Fruit fly (Drosophila melanogaster): ENCODE results near the gene CG4880.

CG4880 gene

DNA sequence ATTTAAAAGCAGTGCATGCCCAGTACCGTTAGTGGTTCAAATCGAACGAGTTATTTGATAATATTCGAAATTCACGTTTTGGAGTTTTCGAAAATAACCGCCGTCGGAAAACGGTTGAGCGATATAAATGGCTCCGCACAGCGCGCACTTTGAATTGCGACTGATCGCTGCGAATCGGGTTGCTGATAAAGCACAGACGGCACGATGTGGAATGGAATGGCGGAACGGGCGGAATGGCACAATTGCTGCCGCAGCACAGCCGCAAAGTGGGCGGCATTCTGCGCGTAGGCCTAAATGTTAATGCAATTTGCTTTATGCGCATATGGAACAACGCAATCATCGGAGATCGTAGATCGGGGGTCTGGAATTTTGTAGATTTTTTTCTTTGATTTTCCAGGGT is 11.9 kb upstream of the CG4880 start:
- TF ChIP-seq psq (optimal IDR thresholded peaks at IDR 0.05) (no peak), insv (optimal IDR thresholded peaks at IDR 0.05) (no peak), Sin3A (optimal IDR thresholded peaks at IDR 0.05) (no peak), Myc (optimal IDR thresholded peaks at IDR 0.05) (no peak), ttk (optimal IDR thresholded peaks at IDR 0.05) (no peak), h (optimal IDR thresholded peaks at IDR 0.05) (no peak)

DNA sequence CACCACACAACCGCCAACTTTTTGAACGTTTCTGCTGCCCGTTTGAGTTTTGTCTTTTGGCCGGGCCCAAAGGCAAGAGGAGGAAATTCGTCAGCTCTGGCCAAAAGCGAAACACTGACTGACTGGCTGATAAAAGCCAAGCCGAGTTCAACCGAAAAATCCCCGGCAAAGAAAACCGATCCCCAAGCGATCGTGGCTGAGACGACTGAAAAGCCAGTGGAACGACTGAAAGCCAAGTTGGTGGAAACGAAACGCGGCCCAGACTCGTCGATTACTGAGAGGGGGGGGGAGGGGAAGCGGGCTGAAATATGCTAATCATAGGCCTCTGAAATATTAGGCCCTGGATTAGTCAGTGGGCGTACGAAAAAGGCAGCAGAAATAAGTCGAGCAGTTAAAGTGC is 10.2 kb upstream of the CG4880 start, which contains the start of gene CG13003:
CG13003 (minus strand) TSS at position 120 of the 400 bp plus-strand sequence.
- TF ChIP-seq Myc (optimal IDR thresholded peaks at IDR 0.05) (no peak), h (optimal IDR thresholded peaks at IDR 0.05) (no peak), Sin3A (optimal IDR thresholded peaks at IDR 0.05) (no peak), ttk (optimal IDR thresholded peaks at IDR 0.05) (no peak), insv (optimal IDR thresholded peaks at IDR 0.05) (no peak), psq (optimal IDR thresholded peaks at IDR 0.05) (no peak)

DNA sequence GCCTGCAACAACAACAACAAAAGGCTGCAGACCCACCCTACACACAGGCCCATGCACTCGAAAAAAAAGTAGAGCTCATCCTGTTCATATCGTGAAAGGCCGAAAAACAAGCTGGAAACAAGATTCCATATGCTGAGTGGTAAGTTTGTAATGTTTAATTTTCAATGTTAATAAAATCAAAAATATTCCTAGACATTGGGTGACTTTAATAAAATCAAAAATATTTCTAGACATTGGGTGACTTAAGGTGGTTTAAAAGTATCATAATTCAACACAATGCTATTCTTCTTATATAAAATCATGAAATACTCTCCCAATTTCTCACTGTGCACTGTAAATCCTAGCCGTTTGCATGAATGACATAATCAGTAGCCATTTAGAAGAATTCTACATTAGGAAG is 6.6 kb upstream of the CG4880 start:
- no peak for TF ChIP-seq Sin3A (optimal IDR thresholded peaks at IDR 0.05)
- no peak for TF ChIP-seq h (optimal IDR thresholded peaks at IDR 0.05)
- no peak for TF ChIP-seq psq (optimal IDR thresholded peaks at IDR 0.05)
- TF ChIP-seq Myc (optimal IDR thresholded peaks at IDR 0.05): no peak

DNA sequence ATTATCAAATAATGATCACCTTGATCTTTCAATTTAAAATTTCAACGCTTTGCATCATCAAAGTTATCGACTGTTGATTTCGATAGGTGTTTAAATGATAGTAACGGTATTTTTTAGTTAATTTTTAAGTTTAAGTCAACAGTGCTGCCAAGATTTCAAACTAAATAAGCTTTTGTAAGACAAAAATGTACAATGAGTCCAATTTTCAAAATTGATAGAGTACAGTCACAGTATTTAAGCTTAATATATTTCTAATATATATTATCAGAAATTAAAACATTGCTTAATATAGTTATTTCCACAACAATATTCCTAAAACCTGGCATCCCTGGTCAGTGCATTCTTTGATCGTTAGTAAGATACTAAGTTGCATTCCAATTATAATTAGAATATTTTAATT is 5.6 kb upstream of the CG4880 start, which contains the start of gene CG4872:
CG4872 (plus strand) TSS at position 333 of the 400 bp plus-strand sequence.
- no peak for TF ChIP-seq h (optimal IDR thresholded peaks at IDR 0.05)
- TF ChIP-seq insv (optimal IDR thresholded peaks at IDR 0.05): no peak
- no peak for TF ChIP-seq psq (optimal IDR thresholded peaks at IDR 0.05)
- no peak for TF ChIP-seq ttk (optimal IDR thresholded peaks at IDR 0.05)
- no peak for TF ChIP-seq Sin3A (optimal IDR thresholded peaks at IDR 0.05)
- no peak for TF ChIP-seq Myc (optimal IDR thresholded peaks at IDR 0.05)

DNA sequence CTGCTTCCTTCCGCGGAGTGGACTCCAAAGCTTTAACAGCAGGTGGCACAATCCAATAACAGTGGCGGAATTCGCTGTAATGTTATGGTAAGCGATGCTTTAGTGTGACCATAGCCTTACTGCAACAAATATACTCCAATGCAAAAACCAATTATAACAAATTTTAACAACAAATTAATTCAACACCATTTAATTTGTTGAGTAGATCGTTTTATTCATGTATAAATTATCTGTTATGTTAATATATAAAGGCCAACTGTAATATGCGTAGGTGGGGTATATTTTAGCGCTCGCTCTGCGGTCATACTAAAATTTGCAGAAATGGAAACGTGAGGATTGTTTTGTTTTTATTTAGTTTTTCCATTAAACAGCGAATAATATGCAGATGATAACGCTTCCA is 2.3 kb upstream of the CG4880 start, which contains the start of the genes Nprl2 and Polr3I:
Nprl2 (minus strand) TSS at position 86 of the 400 bp plus-strand sequence.
Polr3I (plus strand) TSS at position 302 of the 400 bp plus-strand sequence.
- TF ChIP-seq insv (optimal IDR thresholded peaks at IDR 0.05): no peak
- TF ChIP-seq Sin3A (optimal IDR thresholded peaks at IDR 0.05): no peak
- no peak for TF ChIP-seq h (optimal IDR thresholded peaks at IDR 0.05)
- TF ChIP-seq ttk (optimal IDR thresholded peaks at IDR 0.05): no peak
- no peak for TF ChIP-seq psq (optimal IDR thresholded peaks at IDR 0.05)
- TF ChIP-seq Myc (optimal IDR thresholded peaks at IDR 0.05): no peak

DNA sequence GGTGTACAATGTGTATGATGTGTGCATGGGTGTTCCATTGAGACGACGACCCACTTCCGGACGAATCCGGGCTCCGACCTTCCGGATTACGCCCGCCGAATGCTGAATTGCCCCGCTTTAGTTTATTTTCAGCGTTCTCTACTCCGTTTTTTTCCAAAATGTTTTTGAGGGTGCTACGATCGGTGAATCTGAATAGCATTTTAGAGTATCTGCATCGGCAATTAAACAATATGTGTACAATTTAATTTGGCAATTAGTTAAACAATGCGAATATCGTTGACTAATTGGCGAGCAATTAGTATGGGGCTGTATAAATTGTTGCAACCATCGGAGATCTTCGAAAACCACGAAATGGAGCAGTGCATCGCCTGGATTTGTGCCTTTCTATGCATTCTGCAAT is 2.9 kb downstream of the CG4880 start, which contains the start of gene CG13002:
CG13002 (plus strand) TSS at position 301 of the 400 bp plus-strand sequence.
- TF ChIP-seq Sin3A (optimal IDR thresholded peaks at IDR 0.05): no peak
- no peak for TF ChIP-seq Myc (optimal IDR thresholded peaks at IDR 0.05)
- TF ChIP-seq ttk (optimal IDR thresholded peaks at IDR 0.05): no peak
- no peak for TF ChIP-seq insv (optimal IDR thresholded peaks at IDR 0.05)
- TF ChIP-seq h (optimal IDR thresholded peaks at IDR 0.05): no peak
- no peak for TF ChIP-seq psq (optimal IDR thresholded peaks at IDR 0.05)

DNA sequence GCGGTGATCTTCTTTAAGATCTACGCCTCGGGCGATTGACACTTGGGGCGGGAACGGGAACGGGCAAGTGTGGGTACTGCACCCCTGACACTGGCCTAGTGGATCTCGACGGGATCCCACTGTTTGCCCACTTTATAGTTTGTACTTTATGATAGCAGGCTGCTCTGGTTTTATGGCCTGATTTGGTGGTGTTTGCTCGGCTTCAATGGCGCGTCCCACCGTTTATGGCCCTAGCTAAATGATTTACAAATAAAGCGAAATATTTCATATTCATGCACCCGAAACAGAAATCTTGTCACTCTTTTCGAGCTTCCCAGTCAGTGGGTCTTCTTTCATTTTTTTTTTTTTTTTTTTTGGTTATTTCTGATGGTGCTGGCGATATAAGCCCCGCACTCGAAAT is 4.0 kb downstream of the CG4880 start:
- no peak for TF ChIP-seq Myc (optimal IDR thresholded peaks at IDR 0.05)
- TF ChIP-seq insv (optimal IDR thresholded peaks at IDR 0.05): no peak
- no peak for TF ChIP-seq Sin3A (optimal IDR thresholded peaks at IDR 0.05)
- TF ChIP-seq h (optimal IDR thresholded peaks at IDR 0.05): no peak
- no peak for TF ChIP-seq ttk (optimal IDR thresholded peaks at IDR 0.05)
- no peak for TF ChIP-seq psq (optimal IDR thresholded peaks at IDR 0.05)

DNA sequence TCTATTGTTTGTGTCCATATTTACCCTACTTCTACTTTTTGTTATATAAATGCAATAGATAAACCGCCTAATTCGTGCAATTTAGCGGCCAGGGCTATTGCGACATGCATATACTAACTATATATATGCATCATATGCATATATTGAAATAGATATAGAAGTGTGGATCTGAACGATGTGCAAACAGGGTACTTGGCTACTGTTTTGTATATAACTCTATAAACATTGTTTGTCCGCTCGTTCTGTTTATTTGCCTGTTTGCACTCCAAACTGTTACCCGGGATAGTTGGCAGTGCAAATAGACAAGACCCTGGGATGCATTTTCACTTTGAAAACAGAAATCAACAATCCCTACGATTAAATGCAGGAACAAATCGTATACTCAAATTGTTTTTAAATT is 6.4 kb downstream of the CG4880 start:
- no peak for TF ChIP-seq Myc (optimal IDR thresholded peaks at IDR 0.05)
- TF ChIP-seq ttk (optimal IDR thresholded peaks at IDR 0.05): no peak
- no peak for TF ChIP-seq insv (optimal IDR thresholded peaks at IDR 0.05)
- TF ChIP-seq h (optimal IDR thresholded peaks at IDR 0.05): no peak
- TF ChIP-seq psq (optimal IDR thresholded peaks at IDR 0.05): no peak
- TF ChIP-seq Sin3A (optimal IDR thresholded peaks at IDR 0.05): no peak

DNA sequence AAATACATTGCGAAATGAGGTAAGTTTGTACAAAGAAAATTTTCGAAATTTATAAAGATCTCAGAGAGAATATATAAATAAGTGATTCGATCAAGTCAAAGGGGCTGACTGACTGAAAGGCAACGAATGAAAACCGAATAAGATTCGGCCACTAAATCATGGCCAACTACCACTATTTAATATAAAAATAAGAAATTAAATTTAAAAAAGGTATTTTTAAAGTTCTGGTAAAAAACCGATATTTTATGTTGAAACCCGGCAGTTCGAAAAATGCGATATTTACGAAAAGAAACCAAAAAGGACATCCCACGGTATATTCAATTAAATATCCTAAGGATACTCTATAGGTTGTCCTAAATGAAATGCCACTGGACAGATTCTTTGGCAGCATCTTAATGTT is 10.5 kb downstream of the CG4880 start, which contains the start of gene CG33252:
CG33252 (minus strand) TSS at position 101 of the 400 bp plus-strand sequence.
- TF ChIP-seq h (optimal IDR thresholded peaks at IDR 0.05) (no peak), insv (optimal IDR thresholded peaks at IDR 0.05) (no peak), Myc (optimal IDR thresholded peaks at IDR 0.05) (no peak), psq (optimal IDR thresholded peaks at IDR 0.05) (no peak), ttk (optimal IDR thresholded peaks at IDR 0.05) (no peak)

DNA sequence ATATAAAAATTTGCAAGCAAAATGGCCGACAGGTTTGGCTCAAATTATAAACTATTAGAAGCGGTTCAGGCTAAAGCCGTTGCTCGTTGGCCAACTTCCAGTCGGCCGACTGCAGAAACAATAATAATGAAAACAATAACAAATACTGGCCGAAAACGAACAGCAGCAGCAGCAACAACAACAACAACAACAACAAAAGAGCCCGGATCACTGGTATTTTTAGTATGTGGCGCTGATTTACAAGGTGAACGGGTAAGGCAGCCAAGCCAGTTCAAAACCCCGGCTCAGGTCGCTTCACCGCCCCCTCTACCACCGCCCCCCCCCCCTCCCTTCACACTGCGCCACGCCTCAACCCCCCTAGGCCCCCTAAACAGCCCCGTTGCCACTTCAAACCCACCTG is 13.7 kb downstream of the CG4880 start:
- TF ChIP-seq h (optimal IDR thresholded peaks at IDR 0.05) (no peak), Myc (optimal IDR thresholded peaks at IDR 0.05) (no peak), insv (optimal IDR thresholded peaks at IDR 0.05) (no peak), ttk (optimal IDR thresholded peaks at IDR 0.05) (no peak), psq (optimal IDR thresholded peaks at IDR 0.05) (no peak), Sin3A (optimal IDR thresholded peaks at IDR 0.05) (no peak)

DNA sequence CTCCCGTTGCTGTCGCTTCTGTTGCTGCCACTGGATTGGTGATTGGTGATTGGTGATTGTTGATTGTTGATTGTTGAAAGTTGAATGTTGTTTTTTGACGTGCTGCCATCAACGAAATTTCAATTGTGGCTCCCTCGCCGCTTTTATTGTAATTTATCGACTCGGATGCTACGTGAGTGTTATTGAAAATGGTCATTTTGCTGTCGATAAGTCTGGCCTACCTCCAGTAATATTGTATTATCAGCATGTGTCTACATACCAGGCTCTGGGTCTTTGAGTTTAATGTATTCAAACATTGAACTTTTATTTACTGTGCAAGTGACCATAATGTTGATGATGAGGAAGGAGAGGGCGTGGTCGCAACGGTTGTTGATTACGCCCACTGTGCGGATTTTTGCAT is 15.8 kb downstream of the CG4880 start:
- TF ChIP-seq psq (optimal IDR thresholded peaks at IDR 0.05): no peak
- TF ChIP-seq Myc (optimal IDR thresholded peaks at IDR 0.05): no peak
- TF ChIP-seq Sin3A (optimal IDR thresholded peaks at IDR 0.05): no peak
- no peak for TF ChIP-seq insv (optimal IDR thresholded peaks at IDR 0.05)
- no peak for TF ChIP-seq h (optimal IDR thresholded peaks at IDR 0.05)
- TF ChIP-seq ttk (optimal IDR thresholded peaks at IDR 0.05): no peak

DNA sequence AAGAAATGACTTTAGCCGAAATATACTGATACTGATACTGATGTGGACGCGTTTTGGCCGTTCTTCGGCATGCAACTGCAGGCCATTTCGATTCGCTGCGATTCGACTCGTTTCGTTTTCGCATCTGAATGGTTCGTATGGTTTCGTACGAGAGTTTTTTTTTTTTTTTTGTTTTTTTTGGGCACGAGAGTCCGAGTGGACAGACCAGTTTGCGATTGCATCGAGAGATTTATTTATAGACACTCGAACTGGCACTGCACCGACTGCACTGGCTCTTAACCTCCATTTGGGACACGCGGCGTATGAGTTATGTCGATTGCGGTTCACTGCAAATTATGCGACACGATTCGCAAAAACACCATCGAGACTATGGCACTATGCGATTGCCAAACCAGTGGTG is 19.4 kb downstream of the CG4880 start:
- TF ChIP-seq insv (optimal IDR thresholded peaks at IDR 0.05) (no peak), Myc (optimal IDR thresholded peaks at IDR 0.05) (no peak), psq (optimal IDR thresholded peaks at IDR 0.05) (no peak), ttk (optimal IDR thresholded peaks at IDR 0.05) (no peak), h (optimal IDR thresholded peaks at IDR 0.05) (no peak), Sin3A (optimal IDR thresholded peaks at IDR 0.05) (no peak)

DNA sequence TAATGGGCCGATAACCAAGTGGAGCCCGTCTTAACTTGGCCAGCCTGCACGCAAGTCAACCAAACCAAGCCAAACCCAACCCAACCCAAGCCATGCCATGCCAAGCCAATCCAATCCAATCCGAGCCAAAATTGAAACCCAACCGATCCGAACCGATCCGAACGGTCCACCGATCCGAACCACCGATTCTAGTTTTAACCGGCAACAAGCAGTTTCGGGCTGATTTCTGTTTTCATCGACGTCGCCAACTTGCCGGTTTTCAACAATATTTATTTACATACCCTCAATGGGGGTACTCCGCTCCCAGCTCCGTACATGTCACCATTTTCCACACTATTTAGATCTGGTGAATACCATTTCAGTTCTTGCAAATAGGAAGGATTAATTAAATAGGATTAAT is 20.4 kb downstream of the CG4880 start:
- TF ChIP-seq ttk (optimal IDR thresholded peaks at IDR 0.05) (no peak), insv (optimal IDR thresholded peaks at IDR 0.05) (no peak), psq (optimal IDR thresholded peaks at IDR 0.05) (no peak), Myc (optimal IDR thresholded peaks at IDR 0.05) (no peak), Sin3A (optimal IDR thresholded peaks at IDR 0.05) (no peak), h (optimal IDR thresholded peaks at IDR 0.05) (no peak)

All from Kc167 (cell line).